Fruit fly (Drosophila melanogaster): ENCODE results near the gene Rcd-1.
A peak's percentile ranks its signal among the peaks of the same experiment; 100 is the strongest.

Gene Rcd-1

dm6 chrX:19608042-19608609, 30.4 kb upstream of the Rcd-1 start (continued):
- TF ChIP-seq dmrt11E (tag; optimal IDR thresholded peaks at IDR 0.05): no peak
- TF ChIP-seq CG3407 (GFP tag; optimal IDR thresholded peaks at IDR 0.05): no peak
- TF ChIP-seq br (optimal IDR thresholded peaks at IDR 0.05): no peak
- TF ChIP-seq Hmx (GFP tag; optimal IDR thresholded peaks at IDR 0.05): no peak
- TF ChIP-seq CG7987 (GFP tag; optimal IDR thresholded peaks at IDR 0.05): no peak
- no peak for TF ChIP-seq YL-1 (GFP tag; optimal IDR thresholded peaks at IDR 0.05)
- peak; percentile 72 for TF ChIP-seq Awh (GFP tag; IDR thresholded peaks at IDR 0.05)
- TF ChIP-seq pros (GFP tag; optimal IDR thresholded peaks at IDR 0.05): peak; percentile 26
- TF ChIP-seq sug (tag; optimal IDR thresholded peaks at IDR 0.05): peak; percentile 76
- TF ChIP-seq Scr (GFP tag; IDR thresholded peaks at IDR 0.05; ENCODE audit: partially characterized antibody): peak; percentile 49; the same call in 1 of the 2 replicates
- TF ChIP-seq vvl (GFP tag; IDR thresholded peaks at IDR 0.05): no peak
- no peak for TF ChIP-seq Myb (GFP tag; optimal IDR thresholded peaks at IDR 0.05)
- no peak for TF ChIP-seq pzg (GFP tag; optimal IDR thresholded peaks at IDR 0.05)
- peak; percentile 59 for TF ChIP-seq nerfin-2 (GFP tag; IDR thresholded peaks at IDR 0.05; ENCODE audit: partially characterized antibody)
- no peak for TF ChIP-seq CG1832 (GFP tag; optimal IDR thresholded peaks at IDR 0.05)
- TF ChIP-seq mld (GFP tag; IDR thresholded peaks at IDR 0.05; ENCODE audit: partially characterized antibody): no peak
- TF ChIP-seq so (GFP tag; IDR thresholded peaks at IDR 0.05): peak; percentile 80; the same call in 2 of the 3 replicates
- peak; percentile 32 for TF ChIP-seq CG18599 (GFP tag; optimal IDR thresholded peaks at IDR 0.05)
- no peak for TF ChIP-seq CG18262 (tag; optimal IDR thresholded peaks at IDR 0.05)
- peak; percentile 45; the same call in 1 of the 2 replicates for TF ChIP-seq amos (GFP tag; IDR thresholded peaks at IDR 0.05; ENCODE audit: partially characterized antibody)
- peak in 1 of 2 experiments; percentile 42 for TF ChIP-seq Hr78 (GFP tag; optimal IDR thresholded peaks at IDR 0.05)
- no peak for TF ChIP-seq Abd-B (GFP tag; optimal IDR thresholded peaks at IDR 0.05)
- TF ChIP-seq CG15011 (GFP tag; optimal IDR thresholded peaks at IDR 0.05): no peak
- no peak for TF ChIP-seq run (tag; optimal IDR thresholded peaks at IDR 0.05)
- no peak for TF ChIP-seq tna (GFP tag; IDR thresholded peaks at IDR 0.05; ENCODE audit: partially characterized antibody)
- peak; percentile 43 for TF ChIP-seq grn (GFP tag; optimal IDR thresholded peaks at IDR 0.05)
- TF ChIP-seq chinmo (GFP tag; IDR thresholded peaks at IDR 0.05; ENCODE audit: partially characterized antibody): peak; percentile 87; the same call in 1 of the 4 replicates
- TF ChIP-seq CG4360 (GFP tag; IDR thresholded peaks at IDR 0.05): no peak
- TF ChIP-seq fd96Cb (tag; optimal IDR thresholded peaks at IDR 0.05): no peak
- no peak for TF ChIP-seq CG17385 (GFP tag; optimal IDR thresholded peaks at IDR 0.05)
- peak; percentile 85 for TF ChIP-seq cg (GFP tag; optimal IDR thresholded peaks at IDR 0.05)
- no peak for TF ChIP-seq lola (GFP tag; optimal IDR thresholded peaks at IDR 0.05)
- TF ChIP-seq Opbp (GFP tag; IDR thresholded peaks at IDR 0.05; ENCODE audit: partially characterized antibody): peak; percentile 55; the same call in 2 of the 3 replicates
- TF ChIP-seq dm (GFP tag; optimal IDR thresholded peaks at IDR 0.05): peak; percentile 38
- TF ChIP-seq twi (tag; optimal IDR thresholded peaks at IDR 0.05): peak; percentile 22
- TF ChIP-seq zen (tag; optimal IDR thresholded peaks at IDR 0.05): no peak
- no peak for TF ChIP-seq chn (GFP tag; optimal IDR thresholded peaks at IDR 0.05)
- TF ChIP-seq CG15601 (tag; optimal IDR thresholded peaks at IDR 0.05): peak; percentile 56
- TF ChIP-seq Drgx (GFP tag; IDR thresholded peaks at IDR 0.05): no peak
- no peak for TF ChIP-seq C15 (GFP tag; IDR thresholded peaks at IDR 0.05)
- TF ChIP-seq Fer1 (GFP tag; optimal IDR thresholded peaks at IDR 0.05): peak; percentile 11
- no peak for TF ChIP-seq wdn (GFP tag; IDR thresholded peaks at IDR 0.05)
- peak in 1 of 2 experiments; percentile 43 for TF ChIP-seq Pdp1 (GFP tag; optimal IDR thresholded peaks at IDR 0.05)
- peak; percentile 14; the same call in 1 of the 3 replicates for TF ChIP-seq zfh1 (GFP tag; IDR thresholded peaks at IDR 0.05)
- peak; percentile 42; the same call in 1 of the 3 replicates for TF ChIP-seq Doc3 (GFP tag; IDR thresholded peaks at IDR 0.05; ENCODE audit: partially characterized antibody)
- no peak for TF ChIP-seq TFAM (GFP tag; optimal IDR thresholded peaks at IDR 0.05)
- TF ChIP-seq CG16813 (GFP tag; IDR thresholded peaks at IDR 0.05; ENCODE audit: partially characterized antibody): peak; percentile 55
- TF ChIP-seq CG12236 (GFP tag; optimal IDR thresholded peaks at IDR 0.05): no peak

All from whole organism, embryonic.